Fruit fly (Drosophila melanogaster): ENCODE data around the gene Msr-110.

Gene Msr-110

DNA sequence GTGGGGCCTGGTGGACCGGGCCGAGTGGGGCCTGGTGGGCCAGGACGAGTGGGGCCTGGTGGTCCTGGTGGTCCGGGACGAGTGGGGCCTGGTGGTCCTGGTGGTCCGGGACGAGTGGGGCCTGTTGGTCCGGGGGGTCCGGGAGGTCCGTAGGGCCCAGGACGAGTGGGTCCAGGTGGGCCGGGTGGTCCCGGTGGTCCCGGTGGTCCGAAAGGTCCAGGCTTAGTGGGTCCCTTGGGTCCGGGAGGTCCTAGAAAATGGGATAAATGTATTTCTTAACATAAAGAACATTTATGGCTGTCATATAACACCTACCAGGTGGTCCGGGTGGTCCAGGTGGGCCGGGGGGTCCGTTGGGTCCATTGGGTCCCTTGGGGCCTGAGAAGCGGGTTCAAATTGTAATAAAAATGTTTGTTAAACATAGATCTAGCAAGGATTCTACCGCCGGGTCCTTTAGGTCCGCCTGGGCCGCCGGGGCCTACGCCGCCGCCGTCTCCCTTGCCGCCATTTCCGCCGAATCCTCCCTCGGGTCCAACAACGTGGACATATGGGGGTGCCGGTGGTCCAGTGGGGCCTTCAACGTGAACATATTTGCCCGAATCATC, 36.4 kb downstream of the Msr-110 start:
- TF ChIP-seq Dfd (GFP tag; optimal IDR thresholded peaks at IDR 0.05) (peak; percentile 99), dmrt93B (GFP tag; optimal IDR thresholded peaks at IDR 0.05) (no peak), Dif (GFP tag; optimal IDR thresholded peaks at IDR 0.05; ENCODE audit: partially characterized antibody) (no peak), Hr83 (GFP tag; optimal IDR thresholded peaks at IDR 0.05; ENCODE audit: poor library complexity, severe bottlenecking) (no peak), rgr (GFP tag; optimal IDR thresholded peaks at IDR 0.05) (no peak), GATAd (GFP tag; optimal IDR thresholded peaks at IDR 0.05) (no peak), N (GFP tag; optimal IDR thresholded peaks at IDR 0.05) (no peak), Hnf4 (GFP tag; optimal IDR thresholded peaks at IDR 0.05) (no peak)

DNA sequence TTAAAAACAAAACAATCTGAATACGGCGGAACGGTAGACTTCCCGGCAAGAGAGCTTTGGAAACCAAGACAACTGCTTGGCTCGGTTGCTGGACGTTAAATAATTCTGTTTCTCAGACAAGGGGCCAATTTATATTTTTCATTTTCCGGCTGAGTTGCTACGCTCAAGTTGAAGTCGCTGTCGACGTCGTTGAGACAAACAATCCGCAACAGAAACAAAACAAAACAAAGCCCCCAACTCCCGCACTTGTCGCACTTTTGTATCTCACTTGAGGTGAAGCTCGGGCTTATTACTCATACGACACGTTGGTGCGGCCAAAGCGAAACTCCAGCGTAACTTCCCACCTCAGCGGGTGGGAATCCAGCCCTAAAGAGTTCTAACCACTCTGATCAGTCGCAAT, 41.5 kb downstream of the Msr-110 start, which contains the start of gene CG13285:
Gene CG13285 (minus strand): TSS at position 101 of the 400 bp plus-strand sequence.
- TF ChIP-seq dmrt93B (GFP tag; optimal IDR thresholded peaks at IDR 0.05), result no peak
- no peak for TF ChIP-seq woc (GFP tag; optimal IDR thresholded peaks at IDR 0.05)
- no peak for TF ChIP-seq CG9705 (GFP tag; optimal IDR thresholded peaks at IDR 0.05)
- TF ChIP-seq Dif (GFP tag; optimal IDR thresholded peaks at IDR 0.05; ENCODE audit: partially characterized antibody), result no peak

DNA sequence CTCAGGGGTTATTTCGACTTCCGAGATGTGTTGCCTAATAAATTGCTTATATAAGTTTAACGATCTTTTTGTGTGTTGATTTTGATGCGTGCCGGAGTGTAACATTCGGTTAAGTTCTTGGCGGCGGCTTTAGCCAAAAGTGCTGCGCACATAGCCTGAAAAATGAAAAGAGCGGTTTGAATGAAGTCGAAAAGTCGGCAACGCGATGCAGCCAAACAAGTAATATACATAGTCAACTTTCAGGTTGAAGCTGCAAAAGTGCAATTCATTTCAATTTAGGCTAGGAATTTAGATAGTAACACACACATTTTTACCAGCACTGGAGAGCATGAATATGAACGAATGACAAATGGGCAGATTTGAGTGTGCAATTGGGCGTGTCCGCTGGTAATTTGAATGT, 42.9 kb downstream of the Msr-110 start:
- TF ChIP-seq Myc (optimal IDR thresholded peaks at IDR 0.05) (peak; percentile 83), N (GFP tag; optimal IDR thresholded peaks at IDR 0.05) (peak; percentile 20), brk (GFP tag; optimal IDR thresholded peaks at IDR 0.05) (no peak), Hr83 (GFP tag; optimal IDR thresholded peaks at IDR 0.05; ENCODE audit: poor library complexity, severe bottlenecking) (no peak), sv (GFP tag; optimal IDR thresholded peaks at IDR 0.05) (no peak)

DNA sequence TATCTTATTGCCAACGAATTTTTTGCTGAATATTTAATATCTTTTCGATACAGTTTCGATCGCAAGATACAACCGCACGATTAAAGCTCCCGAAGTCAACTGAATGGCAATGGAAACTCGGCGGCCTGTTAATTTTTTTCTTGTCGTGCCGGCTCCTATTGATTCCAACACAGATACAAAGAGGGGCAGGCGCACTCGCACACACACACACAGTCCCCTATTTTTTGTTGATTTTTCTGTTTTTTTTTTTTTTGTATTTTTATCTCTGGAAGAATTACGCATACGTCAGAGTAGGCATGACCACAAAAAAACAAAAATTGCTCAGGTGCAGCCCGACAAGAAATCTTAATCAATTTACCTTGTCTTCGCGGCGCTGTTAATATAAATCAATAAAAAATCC, 47.9 kb downstream of the Msr-110 start, which contains the start of gene Lkr:
Gene Lkr (minus strand): TSS at position 101 of the 400 bp plus-strand sequence.
- no peak for TF ChIP-seq Vsx2 (GFP tag; optimal IDR thresholded peaks at IDR 0.05; ENCODE audit: partially characterized antibody)
- TF ChIP-seq fru (GFP tag; optimal IDR thresholded peaks at IDR 0.05), result no peak
- TF ChIP-seq HLH106 (tag; optimal IDR thresholded peaks at IDR 0.05), result no peak
- no peak for TF ChIP-seq brk (GFP tag; optimal IDR thresholded peaks at IDR 0.05)

DNA sequence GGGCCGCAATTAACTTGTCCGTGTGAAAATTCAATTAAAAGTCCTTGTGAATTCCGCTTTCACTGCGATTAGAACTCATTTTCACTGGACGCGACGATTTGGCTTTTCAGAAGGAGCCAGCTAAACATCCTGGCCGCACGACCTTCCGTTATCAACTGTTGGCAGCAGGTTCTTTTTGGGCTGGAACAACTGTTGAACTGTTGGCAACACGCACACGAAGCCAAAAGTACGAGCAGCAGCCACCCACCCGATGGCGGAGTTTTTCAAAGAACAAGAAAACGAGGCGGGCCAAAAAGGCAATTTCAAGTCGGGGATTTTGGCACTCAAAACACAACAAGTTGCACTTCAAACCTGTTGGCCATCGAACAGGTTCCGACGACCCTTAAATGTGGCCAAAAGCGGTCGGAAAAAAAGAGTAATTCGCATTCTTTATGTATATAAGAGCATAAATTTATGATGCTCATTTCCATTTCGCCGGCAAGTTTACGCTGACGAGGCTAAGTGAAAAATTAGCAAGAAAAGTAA, 54.2 kb downstream of the Msr-110 start:
- TF ChIP-seq CG32264 (GFP tag; optimal IDR thresholded peaks at IDR 0.05), result no peak
- TF ChIP-seq lola (GFP tag; optimal IDR thresholded peaks at IDR 0.05), result no peak
- TF ChIP-seq Hnf4 (GFP tag; optimal IDR thresholded peaks at IDR 0.05), result no peak
- no peak for TF ChIP-seq foxo (GFP tag; optimal IDR thresholded peaks at IDR 0.05)
- TF ChIP-seq sv (GFP tag; optimal IDR thresholded peaks at IDR 0.05), result no peak
- TF ChIP-seq Hr78 (GFP tag; optimal IDR thresholded peaks at IDR 0.05), result no peak
- TF ChIP-seq CG9705 (GFP tag; optimal IDR thresholded peaks at IDR 0.05), result no peak
- no peak for TF ChIP-seq ey (GFP tag; optimal IDR thresholded peaks at IDR 0.05)
- no peak for TF ChIP-seq GATAd (GFP tag; optimal IDR thresholded peaks at IDR 0.05)
- TF ChIP-seq Sp1 (GFP tag; optimal IDR thresholded peaks at IDR 0.05), result no peak
- no peak for TF ChIP-seq br (GFP tag; optimal IDR thresholded peaks at IDR 0.05)
